Fruit fly (Drosophila melanogaster): ENCODE results near the gene dop.

Gene dop

dm6 chr3L:15565829-15566433 lies at the start of gene dop:
dop (plus strand) TSS chr3L:15566013.
- TF ChIP-seq sv (GFP tag; optimal IDR thresholded peaks at IDR 0.05) (peak; percentile 18), CG9705 (GFP tag; optimal IDR thresholded peaks at IDR 0.05) (no peak), Rel (GFP tag; optimal IDR thresholded peaks at IDR 0.05) (no peak), Rel (tag; optimal IDR thresholded peaks at IDR 0.05) (peak; percentile 89), Jra (GFP tag; optimal IDR thresholded peaks at IDR 0.05) (no peak), N (GFP tag; optimal IDR thresholded peaks at IDR 0.05) (peak; percentile 53), lola (GFP tag; optimal IDR thresholded peaks at IDR 0.05) (no peak), brk (GFP tag; optimal IDR thresholded peaks at IDR 0.05) (no peak), Sp1 (GFP tag; optimal IDR thresholded peaks at IDR 0.05) (no peak), CG32264 (GFP tag; optimal IDR thresholded peaks at IDR 0.05) (no peak), Vsx2 (GFP tag; optimal IDR thresholded peaks at IDR 0.05; ENCODE audit: partially characterized antibody) (no peak), fru (GFP tag; optimal IDR thresholded peaks at IDR 0.05) (peak; percentile 32), GATAd (GFP tag; optimal IDR thresholded peaks at IDR 0.05) (no peak), dmrt93B (GFP tag; optimal IDR thresholded peaks at IDR 0.05) (no peak), Dfd (GFP tag; optimal IDR thresholded peaks at IDR 0.05) (no peak), Hr78 (GFP tag; optimal IDR thresholded peaks at IDR 0.05) (peak; percentile 32), Hnf4 (GFP tag; optimal IDR thresholded peaks at IDR 0.05) (peak; percentile 36), CrebA (GFP tag; optimal IDR thresholded peaks at IDR 0.05; ENCODE audit: borderline replicate concordance) (no peak), dl (GFP tag; optimal IDR thresholded peaks at IDR 0.05; ENCODE audit: insufficient read depth in 1 of 2, partially characterized antibody in 2 of 2) (no peak), rgr (GFP tag; optimal IDR thresholded peaks at IDR 0.05) (peak; percentile 21), br (GFP tag; optimal IDR thresholded peaks at IDR 0.05) (no peak), HLH106 (tag; optimal IDR thresholded peaks at IDR 0.05) (peak; percentile 37), woc (GFP tag; optimal IDR thresholded peaks at IDR 0.05) (peak; percentile 19), ey (GFP tag; optimal IDR thresholded peaks at IDR 0.05) (peak; percentile 18), OdsH (GFP tag; optimal IDR thresholded peaks at IDR 0.05) (no peak), Mio (GFP tag; optimal IDR thresholded peaks at IDR 0.05) (no peak), jim (GFP tag; optimal IDR thresholded peaks at IDR 0.05) (no peak), Myc (optimal IDR thresholded peaks at IDR 0.05) (no peak), tai (GFP tag; optimal IDR thresholded peaks at IDR 0.05) (no peak), pan (optimal IDR thresholded peaks at IDR 0.05) (no peak), foxo (GFP tag; optimal IDR thresholded peaks at IDR 0.05) (peak in 1 of 2 experiments; percentile 44), Dif (GFP tag; optimal IDR thresholded peaks at IDR 0.05; ENCODE audit: partially characterized antibody) (no peak), dsf (GFP tag; optimal IDR thresholded peaks at IDR 0.05; ENCODE audit: borderline replicate concordance) (peak; percentile 21), Abd-B (GFP tag; optimal IDR thresholded peaks at IDR 0.05) (no peak), h (GFP tag; optimal IDR thresholded peaks at IDR 0.05) (no peak), sage (GFP tag; optimal IDR thresholded peaks at IDR 0.05) (no peak), usp (GFP tag; optimal IDR thresholded peaks at IDR 0.05) (no peak), Hr83 (GFP tag; optimal IDR thresholded peaks at IDR 0.05; ENCODE audit: poor library complexity, severe bottlenecking) (peak; percentile 60), psq (GFP tag; optimal IDR thresholded peaks at IDR 0.05) (no peak)

dm6 chr3L:15516440-15516839 lies 49.4 kb upstream of the dop start:
- TF ChIP-seq N (GFP tag; optimal IDR thresholded peaks at IDR 0.05): peak; percentile 88
- no peak for TF ChIP-seq rgr (GFP tag; optimal IDR thresholded peaks at IDR 0.05)
- TF ChIP-seq foxo (GFP tag; optimal IDR thresholded peaks at IDR 0.05): no peak
- TF ChIP-seq Dif (GFP tag; optimal IDR thresholded peaks at IDR 0.05; ENCODE audit: partially characterized antibody): no peak
- no peak for TF ChIP-seq OdsH (GFP tag; optimal IDR thresholded peaks at IDR 0.05)
- no peak for TF ChIP-seq CG9705 (GFP tag; optimal IDR thresholded peaks at IDR 0.05)
- no peak for TF ChIP-seq h (GFP tag; optimal IDR thresholded peaks at IDR 0.05)
- TF ChIP-seq br (GFP tag; optimal IDR thresholded peaks at IDR 0.05): no peak
- TF ChIP-seq Sp1 (GFP tag; optimal IDR thresholded peaks at IDR 0.05): no peak
- TF ChIP-seq psq (GFP tag; optimal IDR thresholded peaks at IDR 0.05): no peak
- TF ChIP-seq Mio (GFP tag; optimal IDR thresholded peaks at IDR 0.05): no peak
- peak; percentile 75 for TF ChIP-seq Myc (optimal IDR thresholded peaks at IDR 0.05)
- TF ChIP-seq fru (GFP tag; optimal IDR thresholded peaks at IDR 0.05): no peak
- TF ChIP-seq Hnf4 (GFP tag; optimal IDR thresholded peaks at IDR 0.05): no peak
- no peak for TF ChIP-seq pan (optimal IDR thresholded peaks at IDR 0.05)
- TF ChIP-seq jim (GFP tag; optimal IDR thresholded peaks at IDR 0.05): no peak
